Worm (Caenorhabditis elegans): ENCODE data around the gene F35F11.2.

DNA sequence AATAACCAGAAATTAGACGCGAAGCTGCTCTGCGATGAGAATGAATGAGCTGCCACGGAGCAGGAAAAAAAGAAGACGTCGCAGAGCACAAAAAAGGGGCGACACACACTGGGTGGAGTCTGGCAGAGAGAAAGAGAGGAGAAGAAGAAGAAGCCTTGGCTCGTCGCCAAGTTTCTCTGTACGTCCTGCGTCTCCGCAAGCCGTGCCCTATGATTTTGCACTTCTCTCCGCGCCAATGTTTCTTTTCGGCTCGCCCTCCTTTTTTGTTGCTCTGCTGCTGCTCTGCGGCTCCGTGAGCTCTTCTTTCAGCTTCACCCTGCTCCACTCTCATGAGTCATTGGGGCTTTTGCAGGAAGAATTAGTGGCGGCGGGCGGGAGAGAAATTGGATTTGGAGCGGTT, 5.2 kb upstream of the F35F11.2 start, which contains the start of gene hlh-30:
- TF ChIP-seq lin-39 (tag; optimal IDR thresholded peaks at IDR 0.05) (no peak), fkh-10 (GFP tag; optimal IDR thresholded peaks at IDR 0.05) (peak; percentile 59), rnt-1 (tag; optimal IDR thresholded peaks at IDR 0.05) (no peak), unc-130 (tag; optimal IDR thresholded peaks at IDR 0.05) (no peak), fkh-4 (tag; optimal IDR thresholded peaks at IDR 0.05; ENCODE audit: borderline replicate concordance) (no peak), sox-4 (tag; optimal IDR thresholded peaks at IDR 0.05) (peak; percentile 23), aly-2 (tag; optimal IDR thresholded peaks at IDR 0.05) (no peak), nhr-11 (tag; optimal IDR thresholded peaks at IDR 0.05) (no peak), nhr-237 (tag; optimal IDR thresholded peaks at IDR 0.05) (no peak)
